Fruit fly (Drosophila melanogaster) whole organism, embryonic: Measurements from ENCODE around the gene CG15337.
A peak's percentile ranks its signal among the peaks of the same experiment; 100 is the strongest.

Source experiments
- Atf3 ChIP-seq: fragments of 200-800 bp; sonication (Bioruptor generic); optimal IDR thresholded peaks from 3 replicates; lab custom pipeline; 2016; ENCODE audit warnings: missing biosample characterization, missing genetic modification characterization
- Atf6 ChIP-seq: fragments of 200-800 bp; sonication (Bioruptor generic); IDR thresholded peaks from 2 replicates; pipeline ENCODE4 v1.3.6; 2022; ENCODE audit warnings: missing biosample characterization, missing genetic modification characterization
- B-H1 ChIP-seq: fragments of 200-800 bp; sonication (Bioruptor generic); IDR thresholded peaks from 3 replicates; pipeline ENCODE4 v1.3.6; 2022; ENCODE audit warnings: missing biosample characterization, missing genetic modification characterization
- CG11085 ChIP-seq: fragments of 200-800 bp; sonication (Bioruptor generic); IDR thresholded peaks from 2 replicates; pipeline ENCODE4 v1.3.6; 2022; ENCODE audit warnings: missing biosample characterization, missing genetic modification characterization
- CG12104 ChIP-seq: fragments of 200-800 bp; sonication (Bioruptor generic); optimal IDR thresholded peaks from 3 replicates; lab custom pipeline; 2016; ENCODE audit warnings: missing biosample characterization, missing genetic modification characterization
- CG13287 ChIP-seq: fragments of 200-800 bp; sonication (Bioruptor generic); IDR thresholded peaks from 2 replicates; pipeline ENCODE4 v1.3.6; 2022; ENCODE audit warnings: missing biosample characterization, missing genetic modification characterization; ENCODE audit not compliant: partially characterized antibody
- CG13624 ChIP-seq: fragments of 200-800 bp; sonication (Bioruptor generic); optimal IDR thresholded peaks from 2 replicates; lab custom pipeline; 2016; ENCODE audit warnings: missing biosample characterization, missing genetic modification characterization
- CG14441 ChIP-seq: fragments of 200-800 bp; sonication (Bioruptor generic); IDR thresholded peaks from 2 replicates; pipeline ENCODE4 v1.3.6; 2022; ENCODE audit warnings: missing biosample characterization, missing genetic modification characterization
- CG14667 ChIP-seq: fragments of 200-800 bp; sonication (Bioruptor generic); IDR thresholded peaks from 2 replicates; pipeline ENCODE4 v1.3.6; 2022; ENCODE audit warnings: missing biosample characterization, missing genetic modification characterization
- CG14965 ChIP-seq: fragments of 200-800 bp; sonication (Bioruptor generic); optimal IDR thresholded peaks from 2 replicates; lab custom pipeline; 2016; ENCODE audit warnings: missing biosample characterization, missing genetic modification characterization, borderline replicate concordance
- CG15479 ChIP-seq: fragments of 200-800 bp; sonication (Bioruptor generic); optimal IDR thresholded peaks from 3 replicates; lab custom pipeline; 2019; ENCODE audit warnings: missing biosample characterization, mild to moderate bottlenecking, missing genetic modification characterization, moderate library complexity
- CG17361 ChIP-seq: fragments of 200-800 bp; sonication (Bioruptor generic); IDR thresholded peaks from 3 replicates; pipeline ENCODE4 v1.3.6; 2022; ENCODE audit warnings: missing biosample characterization, missing genetic modification characterization
- CG30431 ChIP-seq: fragments of 200-800 bp; sonication (Bioruptor generic); optimal IDR thresholded peaks from 2 replicates; lab custom pipeline; 2017; ENCODE audit warnings: missing biosample characterization, missing genetic modification characterization
- CG31365 ChIP-seq: fragments of 200-800 bp; sonication (Bioruptor generic); optimal IDR thresholded peaks from 2 replicates; lab custom pipeline; 2018; ENCODE audit warnings: missing biosample characterization, mild to moderate bottlenecking, missing genetic modification characterization
- CG33557 ChIP-seq: fragments of 200-800 bp; sonication (Bioruptor generic); optimal IDR thresholded peaks from 2 replicates; lab custom pipeline; 2019; ENCODE audit warnings: missing biosample characterization, mild to moderate bottlenecking, missing genetic modification characterization, moderate library complexity
- CG5245 ChIP-seq: fragments of 200-800 bp; sonication (Bioruptor generic); optimal IDR thresholded peaks from 3 replicates; lab custom pipeline; 2016; ENCODE audit warnings: missing biosample characterization, missing genetic modification characterization
- CG6175 ChIP-seq: fragments of 200-800 bp; sonication (Bioruptor generic); IDR thresholded peaks from 3 replicates; pipeline ENCODE4 v1.3.6; 2022; ENCODE audit warnings: missing biosample characterization, missing genetic modification characterization
- CG7271 ChIP-seq: fragments of 200-800 bp; sonication (Bioruptor generic); optimal IDR thresholded peaks from 2 replicates; lab custom pipeline; 2018; ENCODE audit warnings: missing biosample characterization, mild to moderate bottlenecking, missing genetic modification characterization, moderate library complexity
- CG7372 ChIP-seq: fragments of 200-800 bp; sonication (Bioruptor generic); IDR thresholded peaks from 2 replicates; pipeline ENCODE4 v1.3.6; 2022; ENCODE audit warnings: missing biosample characterization, missing genetic modification characterization
- CG7963 ChIP-seq: fragments of 200-800 bp; sonication (Bioruptor generic); IDR thresholded peaks from 3 replicates; pipeline ENCODE4 v1.3.6; 2022; ENCODE audit warnings: missing biosample characterization, missing genetic modification characterization; ENCODE audit not compliant: partially characterized antibody
- CG8359 ChIP-seq: fragments of 200-800 bp; sonication (Bioruptor generic); optimal IDR thresholded peaks from 2 replicates; lab custom pipeline; 2017; ENCODE audit warnings: missing biosample characterization, mild to moderate bottlenecking, missing genetic modification characterization, borderline replicate concordance
- CG8765 ChIP-seq: fragments of 200-800 bp; sonication (Bioruptor generic); IDR thresholded peaks from 2 replicates; pipeline ENCODE4 v1.3.6; 2022; ENCODE audit warnings: missing biosample characterization, missing genetic modification characterization
- CG9215 ChIP-seq: fragments of 200-800 bp; sonication (Bioruptor generic); IDR thresholded peaks from 2 replicates; pipeline ENCODE4 v1.3.6; 2022; ENCODE audit warnings: missing biosample characterization, missing genetic modification characterization
- CG9797 ChIP-seq: fragments of 200-800 bp; sonication (Bioruptor generic); optimal IDR thresholded peaks from 3 replicates; lab custom pipeline; 2018; ENCODE audit warnings: missing biosample characterization, mild to moderate bottlenecking, missing genetic modification characterization
- CTCF ChIP-seq: fragments of 200-800 bp; sonication (Bioruptor generic); optimal IDR thresholded peaks from 2 replicates; lab custom pipeline; 2017; ENCODE audit warnings: missing biosample characterization, mild to moderate bottlenecking, missing genetic modification characterization, moderate library complexity
- CoRest ChIP-seq: fragments of 200-800 bp; sonication (Bioruptor generic); optimal IDR thresholded peaks from 3 replicates; lab custom pipeline; 2018; ENCODE audit warnings: missing biosample characterization, mild to moderate bottlenecking, missing genetic modification characterization, moderate library complexity
- Doc3 ChIP-seq: fragments of 200-800 bp; sonication (Bioruptor generic); IDR thresholded peaks from 3 replicates; pipeline ENCODE4 v1.3.6; 2022; ENCODE audit warnings: missing biosample characterization, missing genetic modification characterization; ENCODE audit not compliant: partially characterized antibody
- Ets97D ChIP-seq: fragments of 200-800 bp; sonication (Bioruptor generic); optimal IDR thresholded peaks from 3 replicates; lab custom pipeline; 2016; ENCODE audit warnings: missing biosample characterization, missing genetic modification characterization
- HHEX ChIP-seq: fragments of 200-800 bp; sonication (Bioruptor generic); optimal IDR thresholded peaks from 3 replicates; lab custom pipeline; 2017; ENCODE audit warnings: missing biosample characterization, mild to moderate bottlenecking, missing genetic modification characterization, missing genetic modification reagents
- Lpt ChIP-seq: fragments of >200 bp; optimal IDR thresholded peaks from 2 replicates; lab custom pipeline; 2018; ENCODE audit warnings: missing biosample characterization, missing genetic modification characterization
- MBD-R2 ChIP-seq: fragments of 200-800 bp; sonication (Bioruptor generic); IDR thresholded peaks from 2 replicates; pipeline ENCODE4 v1.3.6; 2022; ENCODE audit warnings: missing biosample characterization, missing genetic modification characterization
- Max ChIP-seq: fragments of 200-800 bp; sonication (Bioruptor generic); optimal IDR thresholded peaks from 2 replicates; lab custom pipeline; 2016; ENCODE audit warnings: missing biosample characterization, mild to moderate bottlenecking, missing genetic modification characterization
- Med ChIP-seq: fragments of 200-800 bp; sonication (Bioruptor generic); peaks from one replicate; lab custom pipeline; 2016; ENCODE audit warnings: missing biosample characterization, missing genetic modification characterization, mild to moderate bottlenecking, inconsistent platforms, moderate library complexity
- Sin3A ChIP-seq: fragments of >200 bp; optimal IDR thresholded peaks from 2 replicates; lab custom pipeline; 2018
- Sox102F ChIP-seq: fragments of 200-800 bp; sonication (Bioruptor generic); optimal IDR thresholded peaks from 2 replicates; lab custom pipeline; 2018; ENCODE audit warnings: missing biosample characterization, mild to moderate bottlenecking, missing genetic modification characterization, moderate library complexity
- Vsx1 ChIP-seq: fragments of 200-800 bp; sonication (Bioruptor generic); optimal IDR thresholded peaks from 2 replicates; lab custom pipeline; 2017; ENCODE audit warnings: missing biosample characterization, mild to moderate bottlenecking, missing genetic modification characterization, missing genetic modification reagents
- ara ChIP-seq: fragments of 200-800 bp; sonication (Bioruptor generic); IDR thresholded peaks from 2 replicates; pipeline ENCODE4 v1.3.6; 2022; ENCODE audit warnings: missing biosample characterization, missing genetic modification characterization
- bigmax ChIP-seq: fragments of 200-800 bp; sonication (Bioruptor generic); optimal IDR thresholded peaks from 2 replicates; lab custom pipeline; 2018; ENCODE audit warnings: missing biosample characterization, mild to moderate bottlenecking, missing genetic modification characterization
- btn ChIP-seq: fragments of 200-800 bp; sonication (Bioruptor generic); optimal IDR thresholded peaks from 2 replicates; lab custom pipeline; 2016; ENCODE audit warnings: missing biosample characterization, missing genetic modification characterization
- dan ChIP-seq: fragments of 200-800 bp; sonication (Bioruptor generic); IDR thresholded peaks from 2 replicates; pipeline ENCODE4 v1.3.6; 2022; ENCODE audit warnings: missing biosample characterization, missing genetic modification characterization
- dpn ChIP-seq, 2 experiments: fragments of 200-800 bp; sonication (Bioruptor generic); optimal IDR thresholded peaks; 3 replicates each; lab custom pipeline; 2016; ENCODE audit warnings: missing biosample characterization in 2 of 2, missing genetic modification characterization in 2 of 2
- kay ChIP-seq: fragments of 200-800 bp; sonication (Bioruptor generic); optimal IDR thresholded peaks from 2 replicates; lab custom pipeline; 2016; ENCODE audit warnings: missing biosample characterization, missing genetic modification characterization
- klu ChIP-seq: fragments of 200-800 bp; sonication (Bioruptor generic); IDR thresholded peaks from 2 replicates; pipeline ENCODE4 v1.3.6; 2022; ENCODE audit warnings: missing biosample characterization, missing genetic modification characterization
- nau ChIP-seq: fragments of 200-800 bp; sonication (Bioruptor generic); optimal IDR thresholded peaks from 3 replicates; lab custom pipeline; 2017; ENCODE audit warnings: missing biosample characterization, mild to moderate bottlenecking, missing genetic modification characterization, missing genetic modification reagents
- nmo ChIP-seq: fragments of 200-800 bp; sonication (Bioruptor generic); optimal IDR thresholded peaks from 2 replicates; lab custom pipeline; 2018; ENCODE audit warnings: missing biosample characterization, mild to moderate bottlenecking, missing genetic modification characterization, moderate library complexity
- pzg ChIP-seq: fragments of 200-800 bp; sonication (Bioruptor generic); optimal IDR thresholded peaks from 3 replicates; lab custom pipeline; 2018; ENCODE audit warnings: missing biosample characterization, mild to moderate bottlenecking, missing genetic modification characterization, moderate library complexity
- stc ChIP-seq: fragments of 200-800 bp; sonication (Bioruptor generic); IDR thresholded peaks from 2 replicates; pipeline ENCODE4 v1.3.6; 2022; ENCODE audit warnings: missing biosample characterization, missing genetic modification characterization
- stwl ChIP-seq: fragments of 200-800 bp; sonication (Bioruptor generic); optimal IDR thresholded peaks from 3 replicates; lab custom pipeline; 2018; ENCODE audit warnings: missing biosample characterization, mild to moderate bottlenecking, missing genetic modification characterization, moderate library complexity
- tgo ChIP-seq: fragments of 200-800 bp; sonication (Bioruptor generic); IDR thresholded peaks from 3 replicates; pipeline ENCODE4 v1.3.6; 2022; ENCODE audit warnings: missing biosample characterization, missing genetic modification characterization
- vnd ChIP-seq: fragments of 200-800 bp; sonication (Bioruptor generic); IDR thresholded peaks from 3 replicates; pipeline ENCODE4 v1.3.6; 2022; ENCODE audit warnings: missing biosample characterization, missing genetic modification characterization; ENCODE audit not compliant: partially characterized antibody
- vvl ChIP-seq: fragments of 200-800 bp; sonication (Bioruptor generic); IDR thresholded peaks from 2 replicates; pipeline ENCODE4 v1.3.6; 2022; ENCODE audit warnings: missing biosample characterization, missing genetic modification characterization
- zen ChIP-seq: fragments of 200-800 bp; sonication (Bioruptor generic); optimal IDR thresholded peaks from 3 replicates; lab custom pipeline; 2018; ENCODE audit warnings: missing biosample characterization, mild to moderate bottlenecking, missing genetic modification characterization, moderate library complexity
- zf30C ChIP-seq: fragments of 200-800 bp; sonication (Bioruptor generic); optimal IDR thresholded peaks from 3 replicates; lab custom pipeline; 2018; ENCODE audit warnings: missing biosample characterization, mild to moderate bottlenecking, missing genetic modification characterization

Gene CG15337

dm6 chrX:8120939-8121338, 38.9 kb upstream of the CG15337 start, which contains the start of gene CG2260 (continued):
- TF ChIP-seq CG6175 (GFP tag; lab: Robert Waterston, UW) = no peak
- peak; percentile 85 for TF ChIP-seq vvl (GFP tag; lab: Robert Waterston, UW)
- no peak for TF ChIP-seq HHEX (GFP tag; lab: Kevin White, UChicago)
- no peak for TF ChIP-seq stc (GFP tag; lab: Robert Waterston, UW)
- TF ChIP-seq klu (GFP tag; lab: Robert Waterston, UW) = no peak
- no peak for TF ChIP-seq CG30431
- no peak for TF ChIP-seq dan (GFP tag; lab: Robert Waterston, UW)
- no peak for TF ChIP-seq zf30C (GFP tag; lab: Kevin White, UChicago)
- peak; percentile 8 for TF ChIP-seq Sin3A (lab: Kevin White, UChicago)
- TF ChIP-seq CG11085 (GFP tag; lab: Robert Waterston, UW) = no peak
- TF ChIP-seq CG14965 = no peak
- peak; percentile 41 for TF ChIP-seq Med (GFP tag; lab: Kevin White, UChicago)
- no peak for TF ChIP-seq CG31365 (tag; lab: Kevin White, UChicago)
- peak; percentile 77 for TF ChIP-seq MBD-R2
- TF ChIP-seq CG33557 (GFP tag; lab: Kevin White, UChicago) = no peak
- no peak for TF ChIP-seq nmo (GFP tag; lab: Kevin White, UChicago)
- no peak for TF ChIP-seq CG8359 (GFP tag; lab: Kevin White, UChicago)
- TF ChIP-seq B-H1 (GFP tag; lab: Robert Waterston, UW) = no peak
- no peak for TF ChIP-seq CTCF (GFP tag; lab: Kevin White, UChicago)
- no peak for TF ChIP-seq CG15479
- TF ChIP-seq CG9215 (GFP tag; lab: Robert Waterston, UW) = no peak
- no peak for TF ChIP-seq vnd (GFP tag; lab: Robert Waterston, UW)
- TF ChIP-seq CG7271 (tag; lab: Kevin White, UChicago) = no peak
- TF ChIP-seq CG13287 (GFP tag; lab: Robert Waterston, UW) = peak; percentile 27; the same call in 1 of the 2 replicates
- no peak for TF ChIP-seq CG5245 (GFP tag; lab: Kevin White, UChicago)
- TF ChIP-seq CG7372 = no peak
- TF ChIP-seq CG7963 = no peak
- no peak for TF ChIP-seq CoRest (tag; lab: Kevin White, UChicago)
- TF ChIP-seq Sox102F = no peak
- peak; percentile 57 for TF ChIP-seq Max
- TF ChIP-seq stwl (tag; lab: Kevin White, UChicago) = peak; percentile 52
- TF ChIP-seq CG9797 = peak; percentile 74
- no peak for TF ChIP-seq kay (GFP tag; lab: Kevin White, UChicago)
- no peak for TF ChIP-seq Lpt (GFP tag; lab: Kevin White, UChicago)
- TF ChIP-seq zen (tag; lab: Kevin White, UChicago) = no peak
- TF ChIP-seq CG12104 (GFP tag; lab: Kevin White, UChicago) = no peak
- peak; percentile 70 for TF ChIP-seq pzg (GFP tag; lab: Kevin White, UChicago)
- TF ChIP-seq Atf3 (GFP tag; lab: Kevin White, UChicago) = no peak
- TF ChIP-seq ara (GFP tag; lab: Robert Waterston, UW) = no peak
- TF ChIP-seq dpn (GFP tag; optimal IDR thresholded peaks at IDR 0.05; lab: Kevin White, UChicago) = no peak
- TF ChIP-seq CG14441 (GFP tag; lab: Robert Waterston, UW) = no peak
- TF ChIP-seq nau (GFP tag; lab: Kevin White, UChicago) = no peak
- no peak for TF ChIP-seq CG14667 (GFP tag; lab: Robert Waterston, UW)
- TF ChIP-seq bigmax (GFP tag; lab: Kevin White, UChicago) = no peak
- no peak for TF ChIP-seq Vsx1
- no peak for TF ChIP-seq Atf6 (GFP tag; lab: Robert Waterston, UW)
- no peak for TF ChIP-seq btn
- no peak for TF ChIP-seq Doc3 (GFP tag; lab: Robert Waterston, UW)
- TF ChIP-seq CG13624 = no peak
- no peak for TF ChIP-seq CG8765 (GFP tag; lab: Robert Waterston, UW)
- no peak for TF ChIP-seq CG17361 (GFP tag; lab: Robert Waterston, UW)
- no peak for TF ChIP-seq Ets97D
- TF ChIP-seq tgo (GFP tag; lab: Robert Waterston, UW) = no peak
